Fruit fly (Drosophila melanogaster) whole organism, adult: ENCODE measurements around the gene Zir.

Experiments
- CG1620 ChIP-seq: fragments of 200-800 bp; sonication (Bioruptor generic); optimal IDR thresholded peaks from 2 replicates; lab custom pipeline; 2016; ENCODE audit warnings: missing biosample characterization, missing genetic modification characterization
- Hr96 ChIP-seq: fragments of 200-800 bp; sonication (Bioruptor generic); optimal IDR thresholded peaks from 2 replicates; lab custom pipeline; 2016; ENCODE audit warnings: missing biosample characterization, missing genetic modification characterization
- bab1 ChIP-seq: fragments of 200-800 bp; sonication (Bioruptor generic); optimal IDR thresholded peaks from 3 replicates; lab custom pipeline; 2019; ENCODE audit warnings: missing biosample characterization, mild to moderate bottlenecking, missing genetic modification characterization, moderate library complexity
- toe ChIP-seq: fragments of 200-800 bp; sonication (Bioruptor generic); optimal IDR thresholded peaks from 2 replicates; lab custom pipeline; 2016; ENCODE audit warnings: missing biosample characterization, missing genetic modification characterization

dm6 chr2L:78828-79227 is 15.7 kb upstream of the Zir start:
- no peak for TF ChIP-seq bab1 (GFP tag; lab: Kevin White, UChicago)
- TF ChIP-seq Hr96 = no peak
- TF ChIP-seq toe (GFP tag; lab: Kevin White, UChicago) = no peak
- no peak for TF ChIP-seq CG1620 (GFP tag; lab: Kevin White, UChicago)
